Worm (Caenorhabditis elegans) whole organism, late embryonic: ENCODE data around the gene cox-6A.

ENCODE experiments used
- C08G9.2 ChIP-seq: sonication (generic microtip); optimal IDR thresholded peaks from 2 replicates; lab custom pipeline; 2016; ENCODE audit warnings: mild to moderate bottlenecking, missing genetic modification characterization, moderate library complexity, missing compliant biosample characterization
- C38D4.7 ChIP-seq: fragments of 200-800 bp; sonication (Bioruptor generic); optimal IDR thresholded peaks from 2 replicates; lab custom pipeline; 2018; ENCODE audit warnings: mild to moderate bottlenecking, missing genetic modification characterization, moderate library complexity, missing compliant biosample characterization
- F13H6.1 ChIP-seq: sonication (generic microtip); optimal IDR thresholded peaks from 2 replicates; lab custom pipeline; 2016; ENCODE audit warnings: missing genetic modification characterization, missing compliant biosample characterization
- K02D7.2 ChIP-seq: sonication (generic microtip); optimal IDR thresholded peaks from 2 replicates; lab custom pipeline; 2017; ENCODE audit warnings: mild to moderate bottlenecking, missing genetic modification characterization, missing compliant biosample characterization
- K09A11.1 ChIP-seq: sonication (generic microtip); optimal IDR thresholded peaks from 2 replicates; lab custom pipeline; 2017; ENCODE audit warnings: antibody characterized with exemption, mild to moderate bottlenecking, missing genetic modification characterization, missing compliant biosample characterization; ENCODE audit not compliant: insufficient read depth
- T23F11.4 ChIP-seq: fragments of 200-800 bp; sonication (Bioruptor generic); optimal IDR thresholded peaks from 2 replicates; lab custom pipeline; 2018; ENCODE audit warnings: mild to moderate bottlenecking, missing genetic modification characterization, missing compliant biosample characterization
- ahr-1 ChIP-seq: sonication (generic microtip); optimal IDR thresholded peaks from 2 replicates; lab custom pipeline; 2016; ENCODE audit warnings: missing genetic modification characterization, missing compliant biosample characterization
- ama-1 ChIP-seq: fragments of 150-350 bp; optimal IDR thresholded peaks from 2 replicates; lab custom pipeline; 2014
- ceh-18 ChIP-seq: sonication (generic microtip); optimal IDR thresholded peaks from 2 replicates; lab custom pipeline; 2016; ENCODE audit warnings: missing genetic modification characterization, missing compliant biosample characterization
- ceh-19 ChIP-seq: fragments of 200-800 bp; sonication (Bioruptor generic); optimal IDR thresholded peaks from 2 replicates; lab custom pipeline; 2018; ENCODE audit warnings: mild to moderate bottlenecking, missing genetic modification characterization, missing compliant biosample characterization
- ceh-2 ChIP-seq: sonication (generic microtip); optimal IDR thresholded peaks from 2 replicates; lab custom pipeline; 2016; ENCODE audit warnings: missing genotype, missing genetic modification characterization, missing compliant biosample characterization
- ceh-22 ChIP-seq: sonication (generic microtip); optimal IDR thresholded peaks from 2 replicates; lab custom pipeline; 2017; ENCODE audit warnings: missing biosample characterization, missing genetic modification characterization
- ceh-24 ChIP-seq: sonication (generic microtip); optimal IDR thresholded peaks from 2 replicates; lab custom pipeline; 2016; ENCODE audit warnings: mild to moderate bottlenecking, missing genetic modification characterization, missing compliant biosample characterization
- ceh-30 ChIP-seq: fragments of 150-350 bp; optimal IDR thresholded peaks from 2 replicates; lab custom pipeline; 2014; ENCODE audit warnings: missing biosample characterization, missing genetic modification characterization
- ceh-31 ChIP-seq: sonication (generic microtip); optimal IDR thresholded peaks from 2 replicates; lab custom pipeline; 2016; ENCODE audit warnings: missing genetic modification characterization, missing compliant biosample characterization
- ceh-34 ChIP-seq: sonication (generic microtip); optimal IDR thresholded peaks from 2 replicates; lab custom pipeline; 2016; ENCODE audit warnings: mild to moderate bottlenecking, missing genetic modification characterization, missing compliant biosample characterization
- ceh-48 ChIP-seq: sonication (generic microtip); optimal IDR thresholded peaks from 2 replicates; lab custom pipeline; 2016; ENCODE audit warnings: missing genetic modification characterization, inconsistent platforms, missing compliant biosample characterization
- che-1 ChIP-seq: sonication (generic microtip); optimal IDR thresholded peaks from 2 replicates; lab custom pipeline; 2016; ENCODE audit warnings: mild to moderate bottlenecking, missing genetic modification characterization, missing compliant biosample characterization
- dmd-4 ChIP-seq: sonication (generic microtip); optimal IDR thresholded peaks from 2 replicates; lab custom pipeline; 2016; ENCODE audit warnings: borderline replicate concordance, missing genetic modification characterization, missing compliant biosample characterization
- elt-2 ChIP-seq: sonication (generic microtip); optimal IDR thresholded peaks from 2 replicates; lab custom pipeline; 2016; ENCODE audit warnings: missing genetic modification reagents, missing genetic modification characterization, missing compliant biosample characterization
- elt-4 ChIP-seq: sonication (generic microtip); optimal IDR thresholded peaks from 2 replicates; lab custom pipeline; 2016; ENCODE audit warnings: missing genetic modification characterization, missing compliant biosample characterization
- eyg-1 ChIP-seq: sonication (generic microtip); optimal IDR thresholded peaks from 2 replicates; lab custom pipeline; 2016; ENCODE audit warnings: missing genotype, missing genetic modification characterization, missing compliant biosample characterization
- fkh-6 ChIP-seq: sonication (generic microtip); optimal IDR thresholded peaks from 2 replicates; lab custom pipeline; 2016; ENCODE audit warnings: missing genetic modification characterization, missing compliant biosample characterization
- gmeb-2 ChIP-seq: sonication (generic microtip); optimal IDR thresholded peaks from 2 replicates; lab custom pipeline; 2016; ENCODE audit warnings: missing genetic modification characterization, inconsistent platforms, missing compliant biosample characterization
- hlh-13 ChIP-seq: fragments of 200-800 bp; sonication (Bioruptor generic); optimal IDR thresholded peaks from 2 replicates; lab custom pipeline; 2018; ENCODE audit warnings: mild to moderate bottlenecking, missing genetic modification characterization, missing compliant biosample characterization
- hlh-15 ChIP-seq: sonication (generic microtip); optimal IDR thresholded peaks from 2 replicates; lab custom pipeline; 2016; ENCODE audit warnings: missing genetic modification characterization, missing compliant biosample characterization
- hlh-8 ChIP-seq: sonication (generic microtip); optimal IDR thresholded peaks from 2 replicates; lab custom pipeline; 2016; ENCODE audit warnings: missing genotype, missing genetic modification characterization, missing compliant biosample characterization
- lim-6 ChIP-seq: sonication (generic microtip); optimal IDR thresholded peaks from 2 replicates; lab custom pipeline; 2016; ENCODE audit warnings: missing genetic modification characterization, missing compliant biosample characterization
- lin-11 ChIP-seq: fragments of 200-800 bp; sonication (Bioruptor generic); optimal IDR thresholded peaks from 2 replicates; lab custom pipeline; 2018; ENCODE audit warnings: mild to moderate bottlenecking, missing genetic modification characterization, missing compliant biosample characterization
- madf-2 ChIP-seq: sonication (generic microtip); optimal IDR thresholded peaks from 2 replicates; lab custom pipeline; 2017; ENCODE audit warnings: missing genetic modification characterization, missing compliant biosample characterization
- mec-3 ChIP-seq: sonication (generic microtip); optimal IDR thresholded peaks from 2 replicates; lab custom pipeline; 2016; ENCODE audit warnings: borderline replicate concordance, missing genetic modification characterization, missing compliant biosample characterization
- nhr-11 ChIP-seq: fragments of 150-350 bp; optimal IDR thresholded peaks from 2 replicates; lab custom pipeline; 2014; ENCODE audit warnings: missing biosample characterization, missing genetic modification characterization
- odd-2 ChIP-seq: sonication (generic microtip); optimal IDR thresholded peaks from 2 replicates; lab custom pipeline; 2017; ENCODE audit warnings: antibody characterized with exemption, mild to moderate bottlenecking, missing genetic modification characterization, missing compliant biosample characterization
- pag-3 ChIP-seq: sonication (generic microtip); optimal IDR thresholded peaks from 2 replicates; lab custom pipeline; 2016; ENCODE audit warnings: missing compliant biosample characterization, missing genetic modification characterization, borderline replicate concordance
- pax-1 ChIP-seq: fragments of 150-350 bp; optimal IDR thresholded peaks from 2 replicates; lab custom pipeline; 2014; ENCODE audit warnings: missing biosample characterization, missing genetic modification characterization
- pha-4 ChIP-seq: fragments of 150-350 bp; optimal IDR thresholded peaks from 2 replicates; lab custom pipeline; 2018; ENCODE audit warnings: missing biosample characterization, missing genetic modification reagents, missing genetic modification characterization
- pqm-1 ChIP-seq: sonication (generic microtip); optimal IDR thresholded peaks from 2 replicates; lab custom pipeline; 2016; ENCODE audit warnings: missing genetic modification characterization, missing compliant biosample characterization
- ref-2 ChIP-seq: sonication (generic microtip); optimal IDR thresholded peaks from 2 replicates; lab custom pipeline; 2016; ENCODE audit warnings: missing genetic modification characterization, missing compliant biosample characterization
- rnt-1 ChIP-seq: sonication (generic microtip); optimal IDR thresholded peaks from 2 replicates; lab custom pipeline; 2016; ENCODE audit warnings: missing genetic modification characterization, missing compliant biosample characterization
- sdc-2 ChIP-seq: sonication (generic microtip); optimal IDR thresholded peaks from 2 replicates; lab custom pipeline; 2016; ENCODE audit warnings: missing genotype, missing genetic modification characterization, missing compliant biosample characterization
- sox-2 ChIP-seq: fragments of 200-800 bp; sonication (Bioruptor generic); IDR thresholded peaks from 2 replicates; pipeline ENCODE4 v1.3.6; 2022; ENCODE audit warnings: missing genetic modification reagents, missing genetic modification characterization, missing compliant biosample characterization
- sox-4 ChIP-seq: sonication (generic microtip); optimal IDR thresholded peaks from 2 replicates; lab custom pipeline; 2017; ENCODE audit warnings: mild to moderate bottlenecking, missing genetic modification characterization, inconsistent platforms, missing compliant biosample characterization
- unc-42 ChIP-seq: sonication (generic microtip); optimal IDR thresholded peaks from 2 replicates; lab custom pipeline; 2016; ENCODE audit warnings: missing genotype, missing genetic modification characterization, missing compliant biosample characterization
- zip-5 ChIP-seq: sonication (generic microtip); optimal IDR thresholded peaks from 2 replicates; lab custom pipeline; 2016; ENCODE audit warnings: missing genetic modification characterization, missing compliant biosample characterization

The cox-6A gene

DNA sequence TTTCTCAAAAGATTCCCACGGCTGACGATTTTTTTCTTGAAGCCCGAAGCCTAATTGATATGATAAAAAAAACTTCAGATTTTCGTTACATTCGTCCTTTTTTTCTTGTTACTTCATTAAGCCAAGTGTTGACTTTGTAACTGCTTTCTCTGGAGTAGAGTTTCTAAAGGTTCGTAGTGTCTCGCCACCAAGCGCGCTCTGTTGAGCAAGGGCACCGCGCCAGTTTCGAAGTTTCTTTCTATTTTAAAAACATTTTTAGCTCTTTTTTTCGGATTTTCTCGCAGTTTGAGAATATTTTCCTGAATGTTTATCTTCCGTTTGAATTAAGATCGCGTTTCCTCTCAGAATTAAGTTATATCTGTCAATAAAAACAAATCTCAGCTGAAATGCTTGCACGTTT is 5.0 kb upstream of the cox-6A start:
- no peak for TF ChIP-seq eyg-1 (tag; lab: Kevin White, UChicago)

DNA sequence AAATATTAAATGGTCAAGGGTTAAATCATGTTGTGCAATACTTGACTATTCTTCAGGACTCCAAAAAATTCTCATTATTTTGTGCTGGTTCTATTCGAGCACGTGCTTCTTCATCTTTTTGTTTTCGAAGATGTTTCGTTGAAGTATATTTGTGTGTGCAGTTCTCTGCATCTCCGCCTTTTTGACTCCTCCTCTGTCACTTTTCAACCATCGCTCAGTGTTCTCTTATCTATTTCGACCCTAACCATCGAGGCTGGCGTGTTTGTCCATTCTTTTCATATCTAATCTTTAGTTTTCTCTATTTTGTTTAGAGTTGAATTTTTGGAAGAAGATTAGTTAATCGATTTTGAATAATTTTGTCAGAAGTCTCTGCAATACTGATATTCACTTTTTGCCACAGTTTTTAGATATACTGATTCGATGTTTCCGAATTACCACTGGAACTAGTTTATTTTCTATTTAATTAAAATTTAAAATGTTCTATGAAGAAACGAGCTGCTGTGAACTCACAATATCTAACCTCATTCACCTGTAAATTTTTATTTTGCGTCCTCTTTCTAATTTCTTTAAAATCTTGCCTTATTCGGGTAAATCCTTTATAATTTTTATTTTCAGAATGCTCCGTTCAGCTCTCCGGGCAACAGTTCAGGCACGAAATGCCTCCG is 4.2 kb upstream of the cox-6A start, which contains the start of gene alh-1:
Gene alh-1, plus strand, starts transcription at position 615 of the 665 bp plus-strand sequence.
- TF ChIP-seq elt-2 (tag; lab: Kevin White, UChicago) (peak; percentile 61), zip-5 (no peak), K02D7.2 (no peak), F13H6.1 (no peak)

DNA sequence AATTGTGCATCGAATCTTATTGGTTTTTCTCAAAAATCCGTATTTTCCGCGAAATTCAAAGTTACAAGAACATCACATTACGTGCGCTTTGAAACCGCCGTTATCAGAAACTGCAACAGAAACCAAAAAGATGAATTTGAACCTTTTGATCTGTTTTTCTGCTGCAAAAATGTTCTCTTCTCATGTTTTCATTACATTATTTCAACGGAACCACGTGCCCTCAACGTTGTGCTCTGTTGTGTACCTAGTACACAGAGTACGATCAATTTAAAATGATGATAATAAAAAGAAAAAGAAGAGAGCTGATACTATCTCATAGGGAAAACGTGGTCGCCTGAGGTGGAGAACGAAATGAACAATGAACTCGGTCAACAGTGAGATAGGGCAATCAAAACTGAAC is 3.5 kb upstream of the cox-6A start:
- TF ChIP-seq mec-3 (tag; lab: Kevin White, UChicago) (no peak), sox-2 (GFP tag; lab: Robert Waterston, UW) (no peak), elt-2 (tag; lab: Kevin White, UChicago) (peak; percentile 15), sox-4 (tag; lab: Kevin White, UChicago) (no peak), fkh-6 (no peak)

DNA sequence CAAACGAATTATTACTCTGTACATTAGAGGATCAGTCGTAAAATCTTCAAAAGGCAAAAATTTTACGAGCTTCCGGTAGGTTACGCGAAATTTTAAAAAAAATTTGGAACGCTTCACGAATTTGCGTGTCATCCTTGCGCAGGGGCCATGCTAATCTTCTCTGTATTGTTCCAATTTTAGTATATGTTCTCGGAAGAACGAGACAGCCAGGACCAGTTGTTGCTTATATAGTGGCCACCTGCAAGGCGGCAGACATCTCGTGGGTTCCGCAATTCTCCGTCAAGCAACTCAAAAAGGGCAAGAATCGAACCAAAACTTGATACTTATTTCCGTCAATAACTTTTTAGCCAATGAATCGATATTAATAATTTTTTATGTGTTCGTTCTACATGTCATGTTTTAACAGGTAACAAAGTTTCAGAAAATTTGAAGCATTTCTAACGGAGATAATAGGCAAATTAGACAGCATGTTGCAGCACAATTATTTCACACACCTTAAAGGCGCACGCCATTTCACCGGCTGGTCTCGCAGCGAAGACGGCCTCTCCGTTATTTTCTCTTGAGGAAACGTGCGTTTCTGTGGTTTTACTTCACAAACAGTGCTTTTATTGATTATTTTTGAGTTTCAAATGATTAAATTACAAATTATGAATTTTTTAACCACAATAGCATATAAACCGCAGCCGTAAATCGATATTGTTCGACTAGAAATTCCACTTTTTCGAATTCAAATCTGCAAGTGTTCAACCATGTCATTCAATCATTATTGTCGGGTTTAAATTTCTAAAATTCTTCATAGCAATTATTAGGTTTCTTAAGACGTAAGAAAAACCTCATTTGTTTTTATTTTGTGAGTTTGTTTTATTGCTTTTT is 588 bp upstream of the cox-6A start:
- TF ChIP-seq pha-4 (tag; lab: Kevin White, UChicago) (no peak), unc-42 (tag; lab: Kevin White, UChicago) (peak; percentile 61), sdc-2 (peak; percentile 46), ama-1 (no peak), ceh-2 (tag; lab: Kevin White, UChicago) (peak; percentile 60), ahr-1 (peak; percentile 15), hlh-15 (tag; lab: Kevin White, UChicago) (no peak), pax-1 (tag; lab: Kevin White, UChicago) (no peak), ceh-31 (peak; percentile 25), T23F11.4 (GFP tag; lab: Kevin White, UChicago) (peak; percentile 28), ceh-22 (tag; lab: Kevin White, UChicago) (no peak), pag-3 (no peak), mec-3 (tag; lab: Kevin White, UChicago) (no peak), ceh-19 (GFP tag; lab: Kevin White, UChicago) (peak; percentile 73), nhr-11 (tag; lab: Kevin White, UChicago) (no peak), elt-2 (tag; lab: Kevin White, UChicago) (peak; percentile 76), hlh-13 (GFP tag; lab: Kevin White, UChicago) (peak; percentile 47), gmeb-2 (tag; lab: Kevin White, UChicago) (peak; percentile 29), sox-2 (GFP tag; lab: Robert Waterston, UW) (peak; percentile 60), K02D7.2 (peak; percentile 65), ceh-24 (tag; lab: Kevin White, UChicago) (peak; percentile 54), dmd-4 (tag; lab: Kevin White, UChicago) (no peak), zip-5 (peak; percentile 72), elt-4 (tag; lab: Kevin White, UChicago) (no peak), K09A11.1 (tag; lab: Kevin White, UChicago) (no peak), lim-6 (tag; lab: Kevin White, UChicago) (peak; percentile 5), hlh-8 (tag; lab: Kevin White, UChicago) (no peak), pqm-1 (tag; lab: Kevin White, UChicago) (peak; percentile 4), odd-2 (tag; lab: Kevin White, UChicago) (no peak), lin-11 (tag; lab: Kevin White, UChicago) (peak; percentile 49), ceh-30 (tag; lab: Kevin White, UChicago) (no peak), ceh-18 (tag; lab: Kevin White, UChicago) (peak; percentile 38), ceh-48 (no peak), rnt-1 (tag; lab: Kevin White, UChicago) (no peak), che-1 (tag; lab: Kevin White, UChicago) (peak; percentile 67), C08G9.2 (tag; lab: Kevin White, UChicago) (peak; percentile 39), ceh-34 (peak; percentile 44), C38D4.7 (GFP tag; lab: Kevin White, UChicago) (peak; percentile 73), madf-2 (peak; percentile 58), ref-2 (tag; lab: Kevin White, UChicago) (peak; percentile 75)
